Fruit fly (Drosophila melanogaster): ENCODE measurements around the gene Mondo.

DNA sequence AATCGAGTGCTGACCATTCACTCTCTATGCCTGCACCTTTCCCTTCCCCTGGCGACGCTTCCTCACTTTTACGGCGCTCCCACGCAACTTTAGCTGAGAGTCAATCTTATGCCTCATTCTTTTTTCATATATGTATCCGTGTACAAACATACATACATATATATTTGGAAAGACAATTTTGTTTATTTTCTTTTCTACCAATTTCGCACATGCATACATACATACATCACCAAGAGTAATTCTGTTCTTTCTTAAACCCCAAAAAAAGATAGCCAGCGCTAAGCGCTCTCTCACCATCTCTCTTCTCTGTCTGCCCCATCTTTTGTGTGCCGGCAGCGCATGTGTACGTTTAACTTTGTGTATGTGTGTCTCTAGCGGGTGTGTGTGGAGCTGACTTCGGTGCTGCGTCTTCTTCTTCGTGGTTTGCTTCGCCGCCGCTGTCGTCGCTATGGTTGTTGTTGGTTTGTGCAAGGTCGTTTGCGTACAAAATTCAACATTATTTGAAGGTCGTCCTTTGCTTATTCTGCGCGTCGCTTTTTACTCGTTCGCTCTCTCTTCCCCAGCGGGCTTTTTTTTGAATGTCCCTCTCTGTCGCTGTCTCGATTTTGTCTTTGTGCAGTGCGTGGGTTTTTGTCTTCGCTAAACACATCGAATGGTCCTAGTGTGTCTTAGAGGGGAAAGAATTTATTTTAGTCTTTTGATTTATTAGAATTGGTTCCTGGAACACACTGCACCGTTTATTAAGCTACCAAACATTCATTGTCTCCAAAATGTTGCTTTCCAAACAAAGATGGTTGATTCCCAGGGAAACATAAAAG lies 59.1 kb downstream of the Mondo start:
- TF ChIP-seq Dll (optimal IDR thresholded peaks at IDR 0.05) (no peak), psq (optimal IDR thresholded peaks at IDR 0.05) (no peak), pan (optimal IDR thresholded peaks at IDR 0.05) (no peak), usp (GFP tag; optimal IDR thresholded peaks at IDR 0.05) (no peak)
